Worm (Caenorhabditis elegans) whole organism, L3 larva: ENCODE measurements around the gene srt-31.

Source experiments
- egl-5 ChIP-seq: fragments of 150-350 bp; optimal IDR thresholded peaks from 2 replicates; lab custom pipeline; 2017; ENCODE audit warnings: missing biosample characterization, missing genetic modification reagents, missing genetic modification characterization, inconsistent platforms
- fkh-10 ChIP-seq: sonication (generic microtip); optimal IDR thresholded peaks from 2 replicates; lab custom pipeline; 2017; ENCODE audit warnings: missing biosample characterization, missing genetic modification reagents, missing genetic modification characterization
- lin-15B ChIP-seq: fragments of 150-350 bp; optimal IDR thresholded peaks from 2 replicates; lab custom pipeline; 2014; ENCODE audit warnings: missing biosample characterization, missing genetic modification characterization
- lsy-12 ChIP-seq: sonication (generic microtip); optimal IDR thresholded peaks from 2 replicates; lab custom pipeline; 2016; ENCODE audit warnings: mild to moderate bottlenecking, missing genetic modification characterization, missing compliant biosample characterization
- unc-62 ChIP-seq: fragments of 150-350 bp; sonication (generic microtip); optimal IDR thresholded peaks from 4 replicates; lab custom pipeline; 2014; ENCODE audit warnings: missing biosample characterization, missing genetic modification reagents, missing genetic modification characterization
- ztf-11 ChIP-seq: fragments of 150-350 bp; optimal IDR thresholded peaks from 2 replicates; lab custom pipeline; 2014; ENCODE audit warnings: missing biosample characterization, missing genetic modification characterization

- TF ChIP-seq lsy-12 (tag; lab: Kevin White, UChicago) (no peak), unc-62 (no peak), egl-5 (tag; lab: Kevin White, UChicago) (no peak), ztf-11 (tag; lab: Kevin White, UChicago) (no peak), fkh-10 (no peak), lin-15B (tag; lab: Kevin White, UChicago) (no peak)
Measured at ce11 chrV:479046-479445, 6.4 kb downstream of the srt-31 start.
